Worm (Caenorhabditis elegans) whole organism, young adult: ENCODE data around the gene C25E10.8.

Source experiments
- B0019.2 ChIP-seq: fragments of 200-800 bp; sonication (Bioruptor generic); conservative IDR thresholded peaks from 2 replicates; pipeline ENCODE4 v1.3.6; 2022; ENCODE audit warnings: missing genetic modification reagents, missing genetic modification characterization, missing compliant biosample characterization
- B0035.1 ChIP-seq: sonication (generic microtip); optimal IDR thresholded peaks from 2 replicates; lab custom pipeline; 2016; ENCODE audit warnings: missing genetic modification characterization, mild to moderate bottlenecking, missing compliant biosample characterization, missing genotype, missing genetic modification reagents
- B0261.1 ChIP-seq: sonication (generic microtip); optimal IDR thresholded peaks from 2 replicates; lab custom pipeline; 2016; ENCODE audit warnings: mild to moderate bottlenecking, missing genetic modification characterization, moderate library complexity, missing compliant biosample characterization
- B0336.3 ChIP-seq: fragments of 200-800 bp; sonication (Bioruptor generic); IDR thresholded peaks from 2 replicates; pipeline ENCODE4 v1.3.6; 2022; ENCODE audit warnings: missing genetic modification characterization, missing compliant biosample characterization
- F23B12.7 ChIP-seq: sonication (generic microtip); optimal IDR thresholded peaks from 2 replicates; lab custom pipeline; 2017; ENCODE audit warnings: missing genetic modification characterization, mild to moderate bottlenecking, missing compliant biosample characterization, antibody characterized with exemption, moderate library complexity; ENCODE audit not compliant: insufficient read depth
- F33H1.4 ChIP-seq: fragments of 200-800 bp; sonication (Bioruptor generic); IDR thresholded peaks from 2 replicates; pipeline ENCODE4 v1.3.6; 2022; ENCODE audit warnings: missing genetic modification reagents, missing genetic modification characterization, missing compliant biosample characterization
- F55B11.4 ChIP-seq: sonication (generic microtip); optimal IDR thresholded peaks from 2 replicates; lab custom pipeline; 2016; ENCODE audit warnings: missing compliant biosample characterization, missing genetic modification characterization, borderline replicate concordance; ENCODE audit not compliant: insufficient read depth
- F57A8.1 ChIP-seq: fragments of 200-800 bp; sonication (Bioruptor generic); optimal IDR thresholded peaks from 2 replicates; lab custom pipeline; 2018; ENCODE audit warnings: mild to moderate bottlenecking, missing genetic modification characterization, moderate library complexity, missing compliant biosample characterization
- F57C9.4 ChIP-seq: sonication (generic microtip); optimal IDR thresholded peaks from 2 replicates; lab custom pipeline; 2017; ENCODE audit warnings: mild to moderate bottlenecking, missing genetic modification characterization, missing compliant biosample characterization
- Y53G8AR.9 ChIP-seq: fragments of 200-800 bp; sonication (Bioruptor generic); conservative IDR thresholded peaks from 2 replicates; pipeline ENCODE4 v1.3.6; 2022; ENCODE audit warnings: missing genetic modification reagents, missing genetic modification characterization, missing compliant biosample characterization
- Y95B8A.8 ChIP-seq: fragments of 200-800 bp; sonication (Bioruptor generic); IDR thresholded peaks from 2 replicates; pipeline ENCODE4 v1.3.6; 2022; ENCODE audit warnings: missing genetic modification reagents, missing genetic modification characterization, missing compliant biosample characterization
- akir-1 ChIP-seq: fragments of 200-800 bp; sonication (Bioruptor generic); optimal IDR thresholded peaks from 2 replicates; lab custom pipeline; 2018; ENCODE audit warnings: mild to moderate bottlenecking, missing genetic modification characterization, moderate library complexity, missing compliant biosample characterization
- aptf-3 ChIP-seq: fragments of 200-800 bp; sonication (Bioruptor generic); IDR thresholded peaks from 2 replicates; pipeline ENCODE4 v1.3.6; 2022; ENCODE audit warnings: missing genetic modification characterization, missing compliant biosample characterization
- atf-7 ChIP-seq: sonication (generic microtip); optimal IDR thresholded peaks from 2 replicates; lab custom pipeline; 2017; ENCODE audit warnings: mild to moderate bottlenecking, missing genetic modification characterization, missing compliant biosample characterization
- attf-3 ChIP-seq: fragments of 200-800 bp; sonication (Bioruptor generic); conservative IDR thresholded peaks from 2 replicates; pipeline ENCODE4 v1.3.6; 2022; ENCODE audit warnings: missing genetic modification reagents, missing genetic modification characterization, missing compliant biosample characterization
- attf-5 ChIP-seq: fragments of 200-800 bp; sonication (Bioruptor generic); optimal IDR thresholded peaks from 2 replicates; lab custom pipeline; 2018; ENCODE audit warnings: mild to moderate bottlenecking, missing genetic modification characterization, missing compliant biosample characterization
- cebp-1 ChIP-seq, 2 experiments: fragments of 200-800 bp in 1 of 2; sonication (Bioruptor generic) in 1 of 2; sonication (generic microtip) in 1 of 2; IDR thresholded peaks in 1 of 2; optimal IDR thresholded peaks in 1 of 2; 2 replicates each; pipeline versions ENCODE4 v1.3.6 to Lab custom; 2017 to 2022; ENCODE audit warnings: missing compliant biosample characterization in 2 of 2, missing genetic modification characterization in 2 of 2, mild to moderate bottlenecking in 1 of 2, missing genetic modification reagents in 1 of 2, moderate library complexity in 1 of 2
- cebp-2 ChIP-seq: fragments of 200-800 bp; sonication (Bioruptor generic); IDR thresholded peaks from 2 replicates; pipeline ENCODE4 v1.3.6; 2022; ENCODE audit warnings: missing genetic modification characterization, missing compliant biosample characterization
- ceh-27 ChIP-seq: fragments of 200-800 bp; sonication (Bioruptor generic); optimal IDR thresholded peaks from 2 replicates; lab custom pipeline; 2018; ENCODE audit warnings: mild to moderate bottlenecking, missing genetic modification characterization, moderate library complexity, missing compliant biosample characterization
- ceh-91 ChIP-seq: fragments of 200-800 bp; sonication (Bioruptor generic); IDR thresholded peaks from 2 replicates; pipeline ENCODE4 v1.3.6; 2022; ENCODE audit warnings: missing genetic modification reagents, missing genetic modification characterization, missing compliant biosample characterization
- chd-7 ChIP-seq: sonication (generic microtip); optimal IDR thresholded peaks from 2 replicates; lab custom pipeline; 2016; ENCODE audit warnings: mild to moderate bottlenecking, missing genetic modification characterization, moderate library complexity, missing compliant biosample characterization
- dox-1 ChIP-seq: fragments of 200-800 bp; sonication (Bioruptor generic); IDR thresholded peaks from 2 replicates; pipeline ENCODE4 v1.3.6; 2022; ENCODE audit warnings: missing genetic modification reagents, missing genetic modification characterization, missing compliant biosample characterization
- dpl-1 ChIP-seq: fragments of 150-350 bp; optimal IDR thresholded peaks from 2 replicates; lab custom pipeline; 2014; ENCODE audit warnings: missing biosample characterization, missing genetic modification reagents, missing genetic modification characterization
- egl-44 ChIP-seq: fragments of 200-800 bp; sonication (Bioruptor generic); IDR thresholded peaks from 2 replicates; pipeline ENCODE4 v1.3.6; 2022; ENCODE audit warnings: missing genetic modification reagents, missing genetic modification characterization, missing compliant biosample characterization
- ets-4 ChIP-seq: fragments of 200-800 bp; sonication (Bioruptor generic); optimal IDR thresholded peaks from 2 replicates; lab custom pipeline; 2018; ENCODE audit warnings: mild to moderate bottlenecking, missing genetic modification characterization, missing compliant biosample characterization
- gei-17 ChIP-seq: fragments of 200-800 bp; sonication (Bioruptor generic); optimal IDR thresholded peaks from 2 replicates; lab custom pipeline; 2018; ENCODE audit warnings: mild to moderate bottlenecking, missing genetic modification characterization, missing compliant biosample characterization
- lag-1 ChIP-seq: fragments of 200-800 bp; sonication (Bioruptor generic); IDR thresholded peaks from 2 replicates; pipeline ENCODE4 v1.3.6; 2022; ENCODE audit warnings: missing genetic modification reagents, missing genetic modification characterization, missing compliant biosample characterization
- let-526 ChIP-seq: fragments of 200-800 bp; sonication (Bioruptor generic); IDR thresholded peaks from 2 replicates; pipeline ENCODE4 v1.3.6; 2022; ENCODE audit warnings: missing genetic modification reagents, missing genetic modification characterization, missing compliant biosample characterization
- lin-26 ChIP-seq: fragments of 200-800 bp; sonication (Bioruptor generic); IDR thresholded peaks from 2 replicates; pipeline ENCODE4 v1.3.6; 2022; ENCODE audit warnings: missing genetic modification reagents, missing genetic modification characterization, missing compliant biosample characterization
- lin-40 ChIP-seq: sonication (generic microtip); optimal IDR thresholded peaks from 2 replicates; lab custom pipeline; 2016; ENCODE audit warnings: missing genetic modification characterization, mild to moderate bottlenecking, missing compliant biosample characterization, missing genotype, missing genetic modification reagents
- lir-1 ChIP-seq: fragments of 200-800 bp; sonication (Bioruptor generic); conservative IDR thresholded peaks from 2 replicates; pipeline ENCODE4 v1.3.6; 2022; ENCODE audit warnings: missing genetic modification reagents, missing genetic modification characterization, missing compliant biosample characterization
- madf-6 ChIP-seq: fragments of 200-800 bp; sonication (Bioruptor generic); IDR thresholded peaks from 2 replicates; pipeline ENCODE4 v1.3.6; 2022; ENCODE audit warnings: missing genetic modification reagents, missing genetic modification characterization, missing compliant biosample characterization
- mcd-1 ChIP-seq: fragments of 200-800 bp; sonication (Bioruptor generic); IDR thresholded peaks from 2 replicates; pipeline ENCODE4 v1.3.6; 2022; ENCODE audit warnings: missing genetic modification reagents, missing genetic modification characterization, missing compliant biosample characterization
- mel-28 ChIP-seq: sonication (generic microtip); optimal IDR thresholded peaks from 2 replicates; lab custom pipeline; 2016; ENCODE audit warnings: borderline replicate concordance, mild to moderate bottlenecking, missing genetic modification characterization, missing compliant biosample characterization
- nfya-2 ChIP-seq: fragments of 200-800 bp; sonication (Bioruptor generic); IDR thresholded peaks from 2 replicates; pipeline ENCODE4 v1.3.6; 2022; ENCODE audit warnings: missing genetic modification reagents, missing genetic modification characterization, missing compliant biosample characterization
- nfyb-1 ChIP-seq: fragments of 200-800 bp; sonication (Bioruptor generic); IDR thresholded peaks from 2 replicates; pipeline ENCODE4 v1.3.6; 2022; ENCODE audit warnings: missing genetic modification reagents, missing genetic modification characterization, missing compliant biosample characterization
- nhr-27 ChIP-seq: fragments of 200-800 bp; sonication (Bioruptor generic); optimal IDR thresholded peaks from 2 replicates; lab custom pipeline; 2018; ENCODE audit warnings: mild to moderate bottlenecking, missing genetic modification characterization, moderate library complexity, missing compliant biosample characterization
- nhr-80 ChIP-seq: sonication (generic microtip); optimal IDR thresholded peaks from 2 replicates; lab custom pipeline; 2016; ENCODE audit warnings: missing genetic modification characterization, missing compliant biosample characterization
- nhr-90 ChIP-seq: sonication (generic microtip); optimal IDR thresholded peaks from 2 replicates; lab custom pipeline; 2016; ENCODE audit warnings: missing genotype, mild to moderate bottlenecking, missing genetic modification characterization, missing compliant biosample characterization
- pbrm-1 ChIP-seq: fragments of 200-800 bp; sonication (Bioruptor generic); IDR thresholded peaks from 2 replicates; pipeline ENCODE4 v1.3.6; 2022; ENCODE audit warnings: missing genetic modification reagents, missing genetic modification characterization, missing compliant biosample characterization
- snpc-4 ChIP-seq, 5 experiments: fragments of 150-350 bp in 1 of 5; sonication (generic microtip) in 4 of 5; optimal IDR thresholded peaks; 2 replicates each; lab custom pipeline; 2014 to 2018; ENCODE audit warnings: missing genetic modification characterization in 5 of 5, missing biosample characterization in 3 of 5, antibody characterized with exemption in 2 of 5, mild to moderate bottlenecking in 2 of 5, missing compliant biosample characterization in 2 of 5, missing genotype in 2 of 5, moderate library complexity in 2 of 5, missing genetic modification reagents in 1 of 5
- tbp1 ChIP-seq: fragments of 200-800 bp; sonication (Bioruptor generic); optimal IDR thresholded peaks from 2 replicates; lab custom pipeline; 2018; ENCODE audit warnings: mild to moderate bottlenecking, missing genetic modification characterization, missing compliant biosample characterization
- tlf-1 ChIP-seq: fragments of 200-800 bp; sonication (Bioruptor generic); optimal IDR thresholded peaks from 2 replicates; lab custom pipeline; 2018; ENCODE audit warnings: mild to moderate bottlenecking, missing genetic modification characterization, missing compliant biosample characterization
- ztf-22 ChIP-seq: fragments of 200-800 bp; sonication (Bioruptor generic); optimal IDR thresholded peaks from 2 replicates; lab custom pipeline; 2018; ENCODE audit warnings: mild to moderate bottlenecking, missing genetic modification characterization, moderate library complexity, missing compliant biosample characterization
- ztf-28 ChIP-seq: fragments of 200-800 bp; sonication (Bioruptor generic); IDR thresholded peaks from 2 replicates; pipeline ENCODE4 v1.3.6; 2022; ENCODE audit warnings: missing genetic modification reagents, missing genetic modification characterization, missing compliant biosample characterization
- ztf-3 ChIP-seq: fragments of 200-800 bp; sonication (Bioruptor generic); optimal IDR thresholded peaks from 2 replicates; lab custom pipeline; 2018; ENCODE audit warnings: mild to moderate bottlenecking, missing genetic modification characterization, missing compliant biosample characterization

Gene C25E10.8

ce11 chrV:9079965-9080432, 26.1 kb upstream of the C25E10.8 start (continued):
- TF ChIP-seq lin-40 (tag; lab: Kevin White, UChicago) (peak; percentile 21), ets-4 (GFP tag; lab: Kevin White, UChicago) (peak; percentile 92), B0019.2 (no peak), Y53G8AR.9 (no peak; the same call in 1 of the 2 replicates), tbp1 (GFP tag; lab: Kevin White, UChicago) (peak; percentile 31), madf-6 (GFP tag; lab: Robert Waterston, UW) (no peak), lin-26 (GFP tag; lab: Robert Waterston, UW) (no peak), ztf-28 (GFP tag; lab: Robert Waterston, UW) (no peak), dpl-1 (GFP tag; lab: Kevin White, UChicago) (no peak), dox-1 (GFP tag; lab: Robert Waterston, UW) (peak; percentile 69; the same call in 1 of the 2 replicates), let-526 (peak; percentile 4; the same call in 1 of the 2 replicates), nhr-27 (tag; lab: Kevin White, UChicago) (no peak), akir-1 (GFP tag; lab: Kevin White, UChicago) (no peak), mel-28 (tag; lab: Kevin White, UChicago) (no peak), ztf-22 (GFP tag; lab: Kevin White, UChicago) (peak; percentile 87), cebp-2 (GFP tag; lab: Robert Waterston, UW) (no peak), nhr-80 (tag; lab: Kevin White, UChicago) (peak; percentile 99), pbrm-1 (GFP tag; lab: Robert Waterston, UW) (peak; percentile 37; the same call in 1 of the 2 replicates), Y95B8A.8 (GFP tag; lab: Robert Waterston, UW) (0 out of 2 replicates have a peak, but pooled peaks have one; percentile 36), attf-5 (GFP tag; lab: Kevin White, UChicago) (peak; percentile 4), B0035.1 (tag; lab: Kevin White, UChicago) (no peak), F33H1.4 (GFP tag; lab: Robert Waterston, UW) (no peak), chd-7 (tag; lab: Kevin White, UChicago) (peak; percentile 47), nhr-90 (tag; lab: Kevin White, UChicago) (peak; percentile 54), F55B11.4 (tag; lab: Kevin White, UChicago) (no peak), ceh-91 (no peak), B0336.3 (GFP tag; lab: Robert Waterston, UW) (peak; percentile 72), cebp-1 (GFP tag; IDR thresholded peaks at IDR 0.05; lab: Robert Waterston, UW) (peak; percentile 22; the same call in 1 of the 2 replicates), cebp-1 (tag; optimal IDR thresholded peaks at IDR 0.05; lab: Kevin White, UChicago) (peak; percentile 68), aptf-3 (GFP tag; lab: Robert Waterston, UW) (no peak), gei-17 (GFP tag; lab: Kevin White, UChicago) (no peak), tlf-1 (GFP tag; lab: Kevin White, UChicago) (peak; percentile 57), F57A8.1 (GFP tag; lab: Kevin White, UChicago) (no peak), ceh-27 (no peak), ztf-3 (GFP tag; lab: Kevin White, UChicago) (no peak), mcd-1 (GFP tag; lab: Robert Waterston, UW) (0 out of 2 replicates have a peak, but pooled peaks have one; percentile 6), nfya-2 (GFP tag; lab: Robert Waterston, UW) (no peak), attf-3 (GFP tag; lab: Robert Waterston, UW) (no peak), lag-1 (GFP tag; lab: Robert Waterston, UW) (no peak), B0261.1 (tag; lab: Kevin White, UChicago) (no peak), lir-1 (GFP tag; lab: Robert Waterston, UW) (no peak), F57C9.4 (no peak), F23B12.7 (no peak), snpc-4 (GFP tag; optimal IDR thresholded peaks at IDR 0.05; lab: Kevin White, UChicago) (no peak), snpc-4 (tag; optimal IDR thresholded peaks at IDR 0.05; lab: Kevin White, UChicago) (peak in 2 of 4 experiments; percentile 24 to 37), atf-7 (peak; percentile 88), egl-44 (GFP tag; lab: Robert Waterston, UW) (peak; percentile 79), nfyb-1 (GFP tag; lab: Robert Waterston, UW) (peak; percentile 60)
- TF ChIP-seq, all 124 proteins: peak for 23
